Worm (Caenorhabditis elegans) whole organism, young adult: ENCODE results near the gene F20G2.6.

Experiments used
- B0261.1 ChIP-seq: sonication (generic microtip); optimal IDR thresholded peaks from 2 replicates; lab custom pipeline; 2016; ENCODE audit warnings: mild to moderate bottlenecking, missing genetic modification characterization, moderate library complexity, missing compliant biosample characterization
- ceh-27 ChIP-seq: fragments of 200-800 bp; sonication (Bioruptor generic); optimal IDR thresholded peaks from 2 replicates; lab custom pipeline; 2018; ENCODE audit warnings: mild to moderate bottlenecking, missing genetic modification characterization, moderate library complexity, missing compliant biosample characterization
- let-607 ChIP-seq, 2 experiments: fragments of 200-800 bp in 1 of 2; sonication (Bioruptor generic) in 1 of 2; sonication (generic microtip) in 1 of 2; optimal IDR thresholded peaks; 2 replicates each; lab custom pipeline; 2016 to 2018; ENCODE audit warnings: mild to moderate bottlenecking in 2 of 2, missing compliant biosample characterization in 2 of 2, missing genetic modification characterization in 2 of 2, moderate library complexity in 2 of 2, missing genotype in 1 of 2
- sea-2 ChIP-seq: fragments of 200-800 bp; sonication (Bioruptor generic); IDR thresholded peaks from 2 replicates; pipeline ENCODE4 v1.3.6; 2022; ENCODE audit warnings: missing genetic modification characterization, missing compliant biosample characterization
- somi-1 ChIP-seq: fragments of 200-800 bp; sonication (Bioruptor generic); optimal IDR thresholded peaks from 2 replicates; lab custom pipeline; 2018; ENCODE audit warnings: mild to moderate bottlenecking, missing genetic modification characterization, missing compliant biosample characterization
- ztf-6 ChIP-seq: fragments of 200-800 bp; sonication (Bioruptor generic); IDR thresholded peaks from 2 replicates; pipeline ENCODE4 v1.3.6; 2022; ENCODE audit warnings: missing genetic modification reagents, missing genetic modification characterization, missing compliant biosample characterization

DNA sequence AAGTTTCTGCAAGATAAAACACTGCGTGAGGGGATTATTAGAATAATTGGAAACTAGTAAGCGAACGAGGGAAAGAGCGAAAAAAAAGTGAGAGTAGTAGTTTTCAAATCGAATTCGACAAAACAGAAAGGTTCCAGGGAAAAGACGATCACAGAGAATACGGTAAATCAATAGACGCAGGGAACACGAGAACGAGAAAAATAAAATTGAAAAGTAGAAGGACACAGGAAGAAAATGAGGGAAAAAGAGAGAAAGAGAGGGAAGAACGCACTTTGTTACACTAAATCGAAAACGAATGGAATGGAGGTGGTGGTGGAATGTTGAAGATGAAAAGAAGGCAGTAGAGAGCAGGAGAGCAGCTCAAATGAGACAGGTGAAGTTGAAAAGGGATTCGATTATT is 44.4 kb downstream of the F20G2.6 start, which contains the start of gene swan-1:
- no peak for TF ChIP-seq sea-2 (GFP tag; lab: Robert Waterston, UW)
- no peak for TF ChIP-seq let-607 (tag; optimal IDR thresholded peaks at IDR 0.05; lab: Kevin White, UChicago)
- TF ChIP-seq B0261.1 (tag; lab: Kevin White, UChicago) = no peak
- TF ChIP-seq ceh-27 = no peak
- TF ChIP-seq ztf-6 (GFP tag; lab: Robert Waterston, UW) = no peak
- TF ChIP-seq somi-1 (GFP tag; lab: Kevin White, UChicago) = no peak
